Fruit fly (Drosophila melanogaster): ENCODE results near the gene ppk10.

Gene ppk10

DNA sequence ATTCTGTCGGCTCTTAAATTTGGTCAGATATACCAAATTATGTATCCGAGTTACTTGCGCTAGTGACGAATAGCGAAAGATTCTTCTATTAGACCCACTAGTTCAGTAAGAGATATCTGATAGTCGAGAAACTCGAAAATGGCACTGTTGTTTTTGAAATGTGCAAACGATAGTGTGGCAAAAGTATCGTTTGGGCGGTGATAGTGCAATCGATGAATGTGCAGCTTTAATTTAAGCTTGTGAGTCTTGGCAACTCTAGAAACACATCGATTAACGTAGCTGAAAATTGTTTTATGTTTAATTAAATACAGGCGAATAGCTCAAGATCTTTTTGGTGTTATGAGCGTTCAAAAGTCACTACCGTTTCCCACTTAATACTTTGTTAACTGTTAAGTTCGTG is 14.9 kb downstream of the ppk10 start, which contains the start of gene STUB1 (continued):
- TF ChIP-seq CG13624 (GFP tag; optimal IDR thresholded peaks at IDR 0.05) = peak; percentile 52
- no peak for TF ChIP-seq CG2889 (GFP tag; IDR thresholded peaks at IDR 0.05)
- TF ChIP-seq ttk (GFP tag; IDR thresholded peaks at IDR 0.05) = no peak
- TF ChIP-seq sc (optimal IDR thresholded peaks at IDR 0.05) = no peak
- TF ChIP-seq sc (GFP tag; optimal IDR thresholded peaks at IDR 0.05) = no peak
- TF ChIP-seq CG3726 (GFP tag; IDR thresholded peaks at IDR 0.05) = no peak
- peak; percentile 42; the same call in 1 of the 2 replicates for TF ChIP-seq rib (GFP tag; IDR thresholded peaks at IDR 0.05)
- no peak for TF ChIP-seq CG5245 (GFP tag; optimal IDR thresholded peaks at IDR 0.05)
- TF ChIP-seq Max (GFP tag; optimal IDR thresholded peaks at IDR 0.05) = no peak
- TF ChIP-seq CG7786 (GFP tag; optimal IDR thresholded peaks at IDR 0.05) = no peak
- no peak for TF ChIP-seq Drgx (GFP tag; IDR thresholded peaks at IDR 0.05)
- no peak for TF ChIP-seq CG1024 (GFP tag; IDR thresholded peaks at IDR 0.05)
- TF ChIP-seq phol (tag; optimal IDR thresholded peaks at IDR 0.05) = peak; percentile 19
- no peak for TF ChIP-seq CG3838 (GFP tag; optimal IDR thresholded peaks at IDR 0.05)
- no peak for TF ChIP-seq en (GFP tag; optimal IDR thresholded peaks at IDR 0.05)
- no peak for TF ChIP-seq CG16779 (GFP tag; IDR thresholded peaks at IDR 0.05)
- no peak for TF ChIP-seq CG34422 (GFP tag; IDR thresholded peaks at IDR 0.05)
- no peak for TF ChIP-seq sisA (GFP tag; IDR thresholded peaks at IDR 0.05)
- TF ChIP-seq ro (GFP tag; IDR thresholded peaks at IDR 0.05) = no peak
- TF ChIP-seq ems (GFP tag; optimal IDR thresholded peaks at IDR 0.05) = no peak
- TF ChIP-seq jing (GFP tag; optimal IDR thresholded peaks at IDR 0.05) = no peak
- TF ChIP-seq Dll (GFP tag; IDR thresholded peaks at IDR 0.05; ENCODE audit: partially characterized antibody) = peak; percentile 95
- TF ChIP-seq Antp (GFP tag; optimal IDR thresholded peaks at IDR 0.05) = peak; percentile 55
- no peak for TF ChIP-seq aop (GFP tag; IDR thresholded peaks at IDR 0.05)
- no peak for TF ChIP-seq twi (tag; optimal IDR thresholded peaks at IDR 0.05)
- TF ChIP-seq Adf1 (GFP tag; IDR thresholded peaks at IDR 0.05) = no peak
- TF ChIP-seq wdn (GFP tag; IDR thresholded peaks at IDR 0.05) = no peak
- no peak for TF ChIP-seq Poxn (GFP tag; IDR thresholded peaks at IDR 0.05)
- no peak for TF ChIP-seq CG8290 (GFP tag; optimal IDR thresholded peaks at IDR 0.05)
- TF ChIP-seq CG8290 (tag; optimal IDR thresholded peaks at IDR 0.05) = no peak
- peak; percentile 8 for TF ChIP-seq pum (GFP tag; optimal IDR thresholded peaks at IDR 0.05)
- TF ChIP-seq Six4 (GFP tag; optimal IDR thresholded peaks at IDR 0.05) = no peak
- TF ChIP-seq exex (tag; optimal IDR thresholded peaks at IDR 0.05) = peak; percentile 24
- TF ChIP-seq btn (GFP tag; optimal IDR thresholded peaks at IDR 0.05) = no peak
- peak; percentile 93 for TF ChIP-seq ato (GFP tag; IDR thresholded peaks at IDR 0.05; ENCODE audit: partially characterized antibody)
- TF ChIP-seq CG1233 (GFP tag; optimal IDR thresholded peaks at IDR 0.05) = no peak
- no peak for TF ChIP-seq CG13424 (tag; optimal IDR thresholded peaks at IDR 0.05)
- no peak for TF ChIP-seq lola (GFP tag; optimal IDR thresholded peaks at IDR 0.05)
- TF ChIP-seq CG11085 (GFP tag; IDR thresholded peaks at IDR 0.05) = no peak
- TF ChIP-seq CG2129 (GFP tag; IDR thresholded peaks at IDR 0.05; ENCODE audit: partially characterized antibody) = peak; percentile 48
- TF ChIP-seq Hr78 (GFP tag; optimal IDR thresholded peaks at IDR 0.05) = no peak
- no peak for TF ChIP-seq Meics (GFP tag; optimal IDR thresholded peaks at IDR 0.05)
- TF ChIP-seq C15 (GFP tag; IDR thresholded peaks at IDR 0.05) = no peak
- TF ChIP-seq CG10274 (GFP tag; optimal IDR thresholded peaks at IDR 0.05) = no peak
- peak; percentile 57 for TF ChIP-seq zfh2 (GFP tag; optimal IDR thresholded peaks at IDR 0.05)
- no peak for TF ChIP-seq tap (tag; optimal IDR thresholded peaks at IDR 0.05)
- TF ChIP-seq toy (GFP tag; IDR thresholded peaks at IDR 0.05) = no peak
- peak; percentile 61 for TF ChIP-seq Rfx (GFP tag; IDR thresholded peaks at IDR 0.05)
- no peak for TF ChIP-seq Usf (GFP tag; optimal IDR thresholded peaks at IDR 0.05)
- TF ChIP-seq CG6254 (GFP tag; optimal IDR thresholded peaks at IDR 0.05) = no peak
- TF ChIP-seq CG34376 (GFP tag; optimal IDR thresholded peaks at IDR 0.05) = peak; percentile 7
- TF ChIP-seq YL-1 (GFP tag; optimal IDR thresholded peaks at IDR 0.05) = peak; percentile 43
- no peak for TF ChIP-seq Lpt (GFP tag; optimal IDR thresholded peaks at IDR 0.05)

Data from whole organism, embryonic.